Worm (Caenorhabditis elegans) whole organism, L1 larva: ENCODE measurements around the gene ZK792.12.

Experiments used
- C04F5.9 ChIP-seq: sonication (generic microtip); optimal IDR thresholded peaks from 2 replicates; lab custom pipeline; 2016; ENCODE audit warnings: missing genetic modification characterization, missing compliant biosample characterization
- F16B12.6 ChIP-seq: fragments of 150-350 bp; optimal IDR thresholded peaks from 2 replicates; lab custom pipeline; 2014; ENCODE audit warnings: missing biosample characterization, missing genetic modification characterization
- aha-1 ChIP-seq: fragments of 150-350 bp; optimal IDR thresholded peaks from 2 replicates; lab custom pipeline; 2014; ENCODE audit warnings: missing biosample characterization, missing genetic modification characterization
- aly-2 ChIP-seq: fragments of 150-350 bp; optimal IDR thresholded peaks from 2 replicates; lab custom pipeline; 2014; ENCODE audit warnings: missing biosample characterization, missing genetic modification characterization
- blmp-1 ChIP-seq: fragments of 150-350 bp; optimal IDR thresholded peaks from 2 replicates; lab custom pipeline; 2014; ENCODE audit warnings: missing biosample characterization, missing genetic modification characterization
- ceh-63 ChIP-seq: fragments of 200-800 bp; sonication (Bioruptor generic); optimal IDR thresholded peaks from 2 replicates; lab custom pipeline; 2018; ENCODE audit warnings: mild to moderate bottlenecking, missing genetic modification characterization, missing compliant biosample characterization
- ceh-82 ChIP-seq, 3 experiments: fragments of 150-350 bp in 1 of 3; sonication (generic microtip) in 2 of 3; optimal IDR thresholded peaks; 2 replicates each; lab custom pipeline; 2014 to 2017; ENCODE audit warnings: missing biosample characterization in 3 of 3, missing genetic modification characterization in 3 of 3
- ceh-90 ChIP-seq: sonication (generic microtip); optimal IDR thresholded peaks from 2 replicates; lab custom pipeline; 2016; ENCODE audit warnings: missing genetic modification characterization, missing compliant biosample characterization
- efl-1 ChIP-seq, 4 experiments: fragments of 150-350 bp; optimal IDR thresholded peaks in 3 of 4; peaks in 1 of 4; 1 replicate in 1 of 4; 2 replicates in 3 of 4; lab custom pipeline; 2014; ENCODE audit warnings: missing biosample characterization in 2 of 4, missing genetic modification characterization in 2 of 4, missing genetic modification reagents in 2 of 4
- elt-2 ChIP-seq: sonication (generic microtip); optimal IDR thresholded peaks from 2 replicates; lab custom pipeline; 2016; ENCODE audit warnings: missing genetic modification characterization, mild to moderate bottlenecking, inconsistent platforms, missing compliant biosample characterization, missing genetic modification reagents
- elt-3 ChIP-seq, 6 experiments: fragments of 150-350 bp in 1 of 6; sonication (generic microtip); optimal IDR thresholded peaks; 2 replicates each; lab custom pipeline; 2017 to 2018; ENCODE audit warnings: missing biosample characterization in 6 of 6, missing genetic modification characterization in 6 of 6, inconsistent platforms in 1 of 6
- ets-5 ChIP-seq: fragments of 200-800 bp; sonication (Bioruptor generic); IDR thresholded peaks from 2 replicates; pipeline ENCODE4 v1.3.6; 2022; ENCODE audit warnings: missing genetic modification characterization, missing compliant biosample characterization
- fkh-10 ChIP-seq: sonication (generic microtip); optimal IDR thresholded peaks from 2 replicates; lab custom pipeline; 2017; ENCODE audit warnings: missing biosample characterization, missing genetic modification reagents, missing genetic modification characterization
- fkh-4 ChIP-seq: sonication (generic microtip); optimal IDR thresholded peaks from 2 replicates; lab custom pipeline; 2016; ENCODE audit warnings: missing compliant biosample characterization, missing genetic modification characterization, borderline replicate concordance
- fos-1 ChIP-seq: fragments of 150-350 bp; optimal IDR thresholded peaks from 2 replicates; lab custom pipeline; 2014; ENCODE audit warnings: missing biosample characterization, missing genetic modification characterization
- hlh-17 ChIP-seq: fragments of 200-800 bp; sonication (Bioruptor generic); optimal IDR thresholded peaks from 2 replicates; lab custom pipeline; 2018; ENCODE audit warnings: missing genetic modification characterization, mild to moderate bottlenecking, missing compliant biosample characterization, moderate library complexity, borderline replicate concordance
- hlh-4 ChIP-seq: sonication (generic microtip); optimal IDR thresholded peaks from 2 replicates; lab custom pipeline; 2016; ENCODE audit warnings: mild to moderate bottlenecking, missing genetic modification characterization, missing compliant biosample characterization
- hpl-2 ChIP-seq: fragments of 150-350 bp; optimal IDR thresholded peaks from 2 replicates; lab custom pipeline; 2014; ENCODE audit warnings: missing biosample characterization, missing genetic modification reagents, missing genetic modification characterization
- lin-14 ChIP-seq: fragments of 200-800 bp; sonication (Bioruptor generic); optimal IDR thresholded peaks from 2 replicates; lab custom pipeline; 2018; ENCODE audit warnings: mild to moderate bottlenecking, missing genetic modification characterization, moderate library complexity, missing compliant biosample characterization
- lin-35 ChIP-seq, 2 experiments: fragments of 150-350 bp; optimal IDR thresholded peaks; 2 replicates each; lab custom pipeline; 2014; ENCODE audit warnings: missing biosample characterization in 2 of 2, missing genetic modification characterization in 2 of 2, missing genetic modification reagents in 2 of 2
- lir-3 ChIP-seq: sonication (generic microtip); optimal IDR thresholded peaks from 2 replicates; lab custom pipeline; 2016; ENCODE audit warnings: mild to moderate bottlenecking, missing genetic modification characterization, moderate library complexity, missing compliant biosample characterization; ENCODE audit not compliant: poor library complexity
- lsy-2 ChIP-seq, 2 experiments: fragments of 150-350 bp; optimal IDR thresholded peaks; 2 replicates each; lab custom pipeline; 2014; ENCODE audit warnings: missing biosample characterization in 2 of 2, missing genetic modification characterization in 2 of 2
- mdl-1 ChIP-seq, 2 experiments: fragments of 150-350 bp; optimal IDR thresholded peaks; 2 replicates each; lab custom pipeline; 2014 to 2017; ENCODE audit warnings: missing biosample characterization in 2 of 2, missing genetic modification characterization in 2 of 2, inconsistent platforms in 1 of 2
- mef-2 ChIP-seq: fragments of 150-350 bp; optimal IDR thresholded peaks from 2 replicates; lab custom pipeline; 2014; ENCODE audit warnings: missing biosample characterization, missing genetic modification characterization
- nhr-11 ChIP-seq: fragments of 150-350 bp; optimal IDR thresholded peaks from 2 replicates; lab custom pipeline; 2014; ENCODE audit warnings: missing biosample characterization, missing genetic modification characterization
- nhr-20 ChIP-seq: sonication (generic microtip); optimal IDR thresholded peaks from 2 replicates; lab custom pipeline; 2016; ENCODE audit warnings: mild to moderate bottlenecking, missing genetic modification characterization, missing compliant biosample characterization
- nhr-47 ChIP-seq: sonication (generic microtip); optimal IDR thresholded peaks from 2 replicates; lab custom pipeline; 2016; ENCODE audit warnings: mild to moderate bottlenecking, missing genetic modification characterization, moderate library complexity, missing compliant biosample characterization
- nhr-84 ChIP-seq: sonication (generic microtip); optimal IDR thresholded peaks from 2 replicates; lab custom pipeline; 2017; ENCODE audit warnings: missing biosample characterization, missing genetic modification characterization
- nhr-85 ChIP-seq: sonication (generic microtip); peaks from one replicate; lab custom pipeline; 2016; ENCODE audit warnings: missing genetic modification characterization, inconsistent platforms, missing compliant biosample characterization
- nhr-90 ChIP-seq: sonication (generic microtip); optimal IDR thresholded peaks from 2 replicates; lab custom pipeline; 2016; ENCODE audit warnings: mild to moderate bottlenecking, missing genetic modification characterization, missing compliant biosample characterization; ENCODE audit not compliant: poor library complexity
- pag-3 ChIP-seq: sonication (generic microtip); optimal IDR thresholded peaks from 2 replicates; lab custom pipeline; 2017; ENCODE audit warnings: missing genetic modification characterization, mild to moderate bottlenecking, missing compliant biosample characterization, antibody characterized with exemption, borderline replicate concordance; ENCODE audit not compliant: insufficient read depth
- pqm-1 ChIP-seq: sonication (generic microtip); optimal IDR thresholded peaks from 3 replicates; lab custom pipeline; 2017; ENCODE audit warnings: missing biosample characterization, missing genetic modification characterization
- rnt-1 ChIP-seq: sonication (generic microtip); optimal IDR thresholded peaks from 2 replicates; lab custom pipeline; 2016; ENCODE audit warnings: mild to moderate bottlenecking, missing genetic modification characterization, moderate library complexity, missing compliant biosample characterization
- snu-23 ChIP-seq: sonication (generic microtip); optimal IDR thresholded peaks from 2 replicates; lab custom pipeline; 2016; ENCODE audit warnings: missing genetic modification characterization, missing compliant biosample characterization
- tbx-2 ChIP-seq: sonication (generic microtip); optimal IDR thresholded peaks from 2 replicates; lab custom pipeline; 2016; ENCODE audit warnings: missing genetic modification characterization, missing compliant biosample characterization
- unc-62 ChIP-seq: fragments of 150-350 bp; optimal IDR thresholded peaks from 2 replicates; lab custom pipeline; 2014; ENCODE audit warnings: missing biosample characterization, missing genetic modification reagents, missing genetic modification characterization
- unc-98 ChIP-seq: fragments of 200-800 bp; sonication (Bioruptor generic); IDR thresholded peaks from 2 replicates; pipeline ENCODE4 v1.3.6; 2022; ENCODE audit warnings: missing genetic modification characterization, missing compliant biosample characterization
- zag-1 ChIP-seq: fragments of 150-350 bp; optimal IDR thresholded peaks from 2 replicates; lab custom pipeline; 2014; ENCODE audit warnings: missing biosample characterization, missing genetic modification characterization
- ztf-4 ChIP-seq: fragments of 150-350 bp; optimal IDR thresholded peaks from 2 replicates; lab custom pipeline; 2014; ENCODE audit warnings: missing biosample characterization, missing genetic modification characterization

The ZK792.12 gene

ce11 chrIV:11718653-11719052 is 25.1 kb downstream of the ZK792.12 start:
- no peak for TF ChIP-seq aha-1
- peak in 1 of 6 experiments; percentile 76 for TF ChIP-seq elt-3 (tag; optimal IDR thresholded peaks at IDR 0.05; lab: Kevin White, UChicago)
- peak; percentile 96 for TF ChIP-seq blmp-1 (tag; lab: Kevin White, UChicago)
- TF ChIP-seq fkh-4 (tag; lab: Kevin White, UChicago) = no peak
- peak; percentile 51 for TF ChIP-seq lin-14 (GFP tag; lab: Kevin White, UChicago)
- no peak for TF ChIP-seq mdl-1 (tag; optimal IDR thresholded peaks at IDR 0.05; lab: Kevin White, UChicago)
- no peak for TF ChIP-seq ceh-82 (tag; optimal IDR thresholded peaks at IDR 0.05; lab: Kevin White, UChicago)
- TF ChIP-seq nhr-47 (tag; lab: Kevin White, UChicago) = no peak
- peak; percentile 71 for TF ChIP-seq nhr-85 (tag; lab: Kevin White, UChicago)
- TF ChIP-seq hlh-17 (GFP tag; lab: Kevin White, UChicago) = no peak

ce11 chrIV:11721878-11722277 is 28.3 kb downstream of the ZK792.12 start:
- TF ChIP-seq unc-98 (no peak), elt-2 (peak; percentile 38), lin-35 (GFP tag; optimal IDR thresholded peaks at IDR 0.05; lab: Kevin White, UChicago) (peak in 1 of 2 experiments; percentile 7), snu-23 (no peak), fkh-4 (tag; lab: Kevin White, UChicago) (no peak), hpl-2 (no peak), C04F5.9 (tag; lab: Kevin White, UChicago) (no peak)

ce11 chrIV:11723255-11723654 is 29.7 kb downstream of the ZK792.12 start:
- TF ChIP-seq lin-14 (GFP tag; lab: Kevin White, UChicago) (peak; percentile 53), aha-1 (no peak), lir-3 (tag; lab: Kevin White, UChicago) (no peak), fkh-10 (peak; percentile 19), pqm-1 (tag; lab: Kevin White, UChicago) (no peak), nhr-85 (tag; lab: Kevin White, UChicago) (no peak), F16B12.6 (tag; lab: Kevin White, UChicago) (no peak), ceh-82 (tag; optimal IDR thresholded peaks at IDR 0.05; lab: Kevin White, UChicago) (peak in 1 of 3 experiments; percentile 9)

ce11 chrIV:11735025-11735424 is 41.4 kb downstream of the ZK792.12 start, which contains the start of gene K01A6.6:
Gene K01A6.6 (plus strand): TSS chrIV:11735325.
- TF ChIP-seq ets-5 (GFP tag; lab: Robert Waterston, UW) = no peak
- TF ChIP-seq ceh-90 (tag; lab: Kevin White, UChicago) = no peak

ce11 chrIV:11737269-11737668 is 43.7 kb downstream of the ZK792.12 start, which contains the start of gene K01A6.8:
Gene K01A6.8 (minus strand): TSS chrIV:11737369.
- TF ChIP-seq efl-1 (optimal IDR thresholded peaks at IDR 0.05; lab: Kevin White, UChicago) = no peak
- peak in 1 of 2 experiments; percentile 32 for TF ChIP-seq efl-1 (GFP tag; optimal IDR thresholded peaks at IDR 0.05 in 1 of 2; lab: Kevin White, UChicago)
- no peak for TF ChIP-seq fos-1 (tag; lab: Kevin White, UChicago)

- no peak for TF ChIP-seq fkh-4 (tag; lab: Kevin White, UChicago)
- TF ChIP-seq nhr-84 = no peak
- TF ChIP-seq nhr-20 (tag; lab: Kevin White, UChicago) = no peak
- TF ChIP-seq lir-3 (tag; lab: Kevin White, UChicago) = no peak
Measured at ce11 chrIV:11738092-11738617, 44.6 kb downstream of the ZK792.12 start, which contains the start of gene K01A6.7. Gene K01A6.7 (minus strand): TSS chrIV:11738567.

- no peak for TF ChIP-seq unc-62 (GFP tag; lab: Kevin White, UChicago)
- TF ChIP-seq lsy-2 (tag; optimal IDR thresholded peaks at IDR 0.05; lab: Kevin White, UChicago) = no peak
- no peak for TF ChIP-seq nhr-85 (tag; lab: Kevin White, UChicago)
- TF ChIP-seq pag-3 (tag; lab: Kevin White, UChicago) = no peak
- no peak for TF ChIP-seq mef-2 (tag; lab: Kevin White, UChicago)
- TF ChIP-seq nhr-90 = no peak
- TF ChIP-seq fkh-4 (tag; lab: Kevin White, UChicago) = no peak
- TF ChIP-seq ztf-4 (tag; lab: Kevin White, UChicago) = no peak
- no peak for TF ChIP-seq nhr-11 (tag; lab: Kevin White, UChicago)
- no peak for TF ChIP-seq ceh-63
- no peak for TF ChIP-seq zag-1 (tag; lab: Kevin White, UChicago)
- no peak for TF ChIP-seq ceh-90 (tag; lab: Kevin White, UChicago)
- no peak for TF ChIP-seq tbx-2 (tag; lab: Kevin White, UChicago)
- no peak for TF ChIP-seq aly-2 (tag; lab: Kevin White, UChicago)
- TF ChIP-seq lir-3 (tag; lab: Kevin White, UChicago) = no peak
- no peak for TF ChIP-seq rnt-1 (tag; lab: Kevin White, UChicago)
- no peak for TF ChIP-seq hlh-4 (tag; lab: Kevin White, UChicago)
Measured at ce11 chrIV:11740204-11740603, 46.6 kb downstream of the ZK792.12 start, which contains the start of gene K01A6.4. Gene K01A6.4 (minus strand): TSS chrIV:11740304.
